Fruit fly (Drosophila melanogaster): ENCODE measurements around the gene CG7142.
A peak's percentile ranks its signal among the peaks of the same experiment; 100 is the strongest.

Gene CG7142

DNA sequence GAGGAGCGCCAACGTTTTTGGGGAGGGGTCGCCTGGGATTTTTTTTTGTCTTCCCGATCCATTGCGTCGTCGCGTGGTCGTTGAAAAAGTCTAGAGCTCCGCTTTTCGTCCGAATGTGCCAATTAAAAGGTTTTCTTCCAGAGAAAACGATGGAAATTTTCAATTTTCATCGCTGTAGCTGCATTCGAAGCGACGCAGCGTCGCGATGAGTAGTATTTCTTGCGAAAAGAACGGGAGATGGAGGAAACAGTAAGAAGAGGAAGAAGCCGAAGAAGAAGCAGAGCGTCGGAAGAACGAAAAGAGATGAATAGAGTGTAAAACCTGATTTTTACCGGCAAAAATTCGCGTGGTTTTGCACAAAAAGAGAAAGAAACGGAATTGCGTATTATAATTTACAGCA, 36.3 kb downstream of the CG7142 start (continued):
- 0 out of 3 replicates have a peak, but pooled peaks have one; percentile 11 for TF ChIP-seq HLH4C (GFP tag; IDR thresholded peaks at IDR 0.05; ENCODE audit: partially characterized antibody)
- peak; percentile 35 for TF ChIP-seq psq (GFP tag; optimal IDR thresholded peaks at IDR 0.05)
- TF ChIP-seq crp (GFP tag; optimal IDR thresholded peaks at IDR 0.05), result no peak
- TF ChIP-seq nom (GFP tag; optimal IDR thresholded peaks at IDR 0.05), result peak; percentile 27
- peak; percentile 2; the same call in 1 of the 2 replicates for TF ChIP-seq sob (GFP tag; IDR thresholded peaks at IDR 0.05)
- TF ChIP-seq CG17385 (GFP tag; optimal IDR thresholded peaks at IDR 0.05), result peak; percentile 97
- peak; percentile 55 for TF ChIP-seq CG1529 (GFP tag; optimal IDR thresholded peaks at IDR 0.05)
- TF ChIP-seq pzg (GFP tag; optimal IDR thresholded peaks at IDR 0.05), result no peak
- no peak for TF ChIP-seq fd96Cb (tag; optimal IDR thresholded peaks at IDR 0.05)

DNA sequence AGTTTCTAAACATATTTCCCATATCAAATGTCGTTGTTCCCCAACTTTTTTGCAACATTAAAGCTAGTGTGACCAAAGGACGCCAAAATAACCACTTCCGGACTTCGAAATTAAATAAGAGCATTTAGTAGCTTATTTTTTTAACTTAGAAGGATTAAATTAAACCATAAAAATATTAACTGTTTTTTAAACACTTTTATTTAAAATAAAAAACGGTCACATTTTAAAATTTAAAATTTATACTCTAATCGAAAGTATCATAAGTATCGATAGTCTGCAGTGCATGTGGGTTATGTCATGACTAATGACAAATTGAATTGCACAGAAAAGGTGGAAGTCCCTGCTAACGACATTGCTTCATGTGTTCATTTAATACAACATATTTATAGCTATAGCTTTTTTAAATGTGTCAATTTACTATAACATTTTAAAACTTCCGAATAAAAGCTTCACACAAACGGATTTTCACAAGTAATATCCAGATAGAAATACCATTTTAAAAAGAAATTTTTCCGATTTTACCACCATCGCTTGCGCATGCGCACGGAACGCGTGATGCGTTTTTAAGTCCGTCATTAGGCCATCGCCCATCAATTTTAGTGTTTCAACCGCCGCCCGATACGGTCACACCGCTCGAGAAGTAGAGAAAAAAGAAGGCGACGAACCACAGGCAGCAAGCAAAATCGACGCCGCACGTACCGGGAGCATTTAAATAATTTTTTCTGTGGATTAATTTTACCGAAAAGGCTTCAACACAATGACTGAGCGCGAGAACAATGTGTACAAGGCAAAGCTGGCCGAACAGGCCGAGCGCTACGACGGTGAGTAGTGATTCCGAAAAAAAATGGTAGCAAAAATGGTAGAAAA, 37.0 kb downstream of the CG7142 start, which contains the start of the genes CG7156 and 14-3-3epsilon:
TSS of gene CG7156 (minus strand) at position 71 of the 867 bp plus-strand sequence.
TSS of gene 14-3-3epsilon (plus strand) at position 443 of the 867 bp plus-strand sequence.
- peak; percentile 88 for TF ChIP-seq CG11504 (tag; optimal IDR thresholded peaks at IDR 0.05)
- TF ChIP-seq prd (optimal IDR thresholded peaks at IDR 0.05), result no peak
- peak; percentile 50; the same call in 1 of the 3 replicates for TF ChIP-seq prd (GFP tag; IDR thresholded peaks at IDR 0.05)
- TF ChIP-seq CG1233 (GFP tag; optimal IDR thresholded peaks at IDR 0.05), result peak; percentile 15
- TF ChIP-seq CG15479 (GFP tag; optimal IDR thresholded peaks at IDR 0.05), result peak; percentile 60
- TF ChIP-seq Opbp (GFP tag; IDR thresholded peaks at IDR 0.05; ENCODE audit: partially characterized antibody), result 0 out of 3 replicates have a peak, but pooled peaks have one; percentile 22
- TF ChIP-seq CkIIα-i1 (GFP tag; IDR thresholded peaks at IDR 0.05), result no peak
- TF ChIP-seq wdn (GFP tag; IDR thresholded peaks at IDR 0.05), result no peak
- no peak for TF ChIP-seq sc (optimal IDR thresholded peaks at IDR 0.05)
- no peak for TF ChIP-seq sc (GFP tag; optimal IDR thresholded peaks at IDR 0.05)
- no peak for TF ChIP-seq CG1832 (GFP tag; optimal IDR thresholded peaks at IDR 0.05)
- peak; percentile 37 for TF ChIP-seq Hr3 (GFP tag; optimal IDR thresholded peaks at IDR 0.05)
- 0 out of 3 replicates have a peak, but pooled peaks have one; percentile 26 for TF ChIP-seq mld (GFP tag; IDR thresholded peaks at IDR 0.05; ENCODE audit: partially characterized antibody)
- TF ChIP-seq sr (GFP tag; IDR thresholded peaks at IDR 0.05), result no peak
- no peak for TF ChIP-seq vfl (GFP tag; optimal IDR thresholded peaks at IDR 0.05)
- TF ChIP-seq oc (tag; optimal IDR thresholded peaks at IDR 0.05), result peak; percentile 8
- TF ChIP-seq run (tag; optimal IDR thresholded peaks at IDR 0.05), result no peak
- peak; percentile 30 for TF ChIP-seq CG1602 (GFP tag; optimal IDR thresholded peaks at IDR 0.05)
- peak; percentile 49 for TF ChIP-seq Chrac-16 (GFP tag; optimal IDR thresholded peaks at IDR 0.05)
- peak; percentile 42 for TF ChIP-seq CG18599 (GFP tag; optimal IDR thresholded peaks at IDR 0.05)
- TF ChIP-seq yki (optimal IDR thresholded peaks at IDR 0.05), result no peak
- peak; percentile 66 for TF ChIP-seq az2 (GFP tag; optimal IDR thresholded peaks at IDR 0.05)
- no peak for TF ChIP-seq Six4 (GFP tag; optimal IDR thresholded peaks at IDR 0.05)
- no peak for TF ChIP-seq sd (tag; optimal IDR thresholded peaks at IDR 0.05)
- TF ChIP-seq Doc2 (GFP tag; IDR thresholded peaks at IDR 0.05), result no peak
- peak; percentile 50; the same call in 1 of the 3 replicates for TF ChIP-seq CG11560 (tag; IDR thresholded peaks at IDR 0.05)
- peak; percentile 49 for TF ChIP-seq CG33213 (GFP tag; optimal IDR thresholded peaks at IDR 0.05)
- TF ChIP-seq CG7839 (tag; optimal IDR thresholded peaks at IDR 0.05), result no peak
- peak; percentile 48 for TF ChIP-seq CG15514 (GFP tag; optimal IDR thresholded peaks at IDR 0.05)
- TF ChIP-seq jigr1 (GFP tag; IDR thresholded peaks at IDR 0.05), result no peak; the same call in 2 of the 3 replicates
- TF ChIP-seq Xbp1 (GFP tag; optimal IDR thresholded peaks at IDR 0.05), result peak; percentile 73
- no peak for TF ChIP-seq CG11247 (GFP tag; IDR thresholded peaks at IDR 0.05)
- peak; percentile 12 for TF ChIP-seq Hmx (GFP tag; optimal IDR thresholded peaks at IDR 0.05)
- peak in 1 of 2 experiments; percentile 21 for TF ChIP-seq insv (GFP tag; optimal IDR thresholded peaks at IDR 0.05)
- TF ChIP-seq ranshi (GFP tag; IDR thresholded peaks at IDR 0.05), result peak; percentile 50; the same call in 1 of the 2 replicates
- no peak for TF ChIP-seq tio (GFP tag; optimal IDR thresholded peaks at IDR 0.05)
- no peak for TF ChIP-seq CG10274 (GFP tag; optimal IDR thresholded peaks at IDR 0.05)
- peak; percentile 77 for TF ChIP-seq Jarid2 (GFP tag; optimal IDR thresholded peaks at IDR 0.05)
